Fruit fly (Drosophila melanogaster): ENCODE data around the gene zuc.

dm6 chr2L:12020735-12021134, 31.1 kb upstream of the zuc start, which contains the start of gene Wdr81:
- no peak for TF ChIP-seq CTCF (optimal IDR thresholded peaks at IDR 0.05)
- no peak for TF ChIP-seq CG8478 (optimal IDR thresholded peaks at IDR 0.05)

Measured in S2 (cell line).